3 worm cellular contexts compared by ENCODE assay signal in the genomic region with DNA sequence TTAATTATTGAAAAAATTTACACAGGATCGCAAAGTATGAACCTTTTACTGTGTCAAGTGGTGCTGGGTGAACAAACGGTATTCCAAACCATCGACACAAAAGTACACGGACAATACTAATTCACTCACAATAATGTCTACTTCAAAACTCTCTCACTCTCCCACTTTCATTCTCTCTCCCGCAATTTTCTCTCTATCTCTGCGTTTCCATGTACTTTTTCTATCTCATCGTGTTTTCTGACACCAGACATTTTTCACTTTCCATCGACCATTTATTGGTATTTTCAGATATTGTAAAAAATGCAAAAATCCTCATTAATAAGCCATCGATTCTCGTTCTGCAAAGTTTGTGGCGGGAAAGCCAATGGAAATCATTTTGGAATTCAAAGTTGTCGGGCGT.
A peak's percentile ranks its signal among the peaks of the same experiment; 100 is the strongest.
TF ChIP-seq lines count a peak whose summit lies in the region.

TSS of gene nhr-156 (plus strand) at position 266 of the 400 bp plus-strand sequence.

TF ChIP-seq in whole organism, L1 larva, 84 proteins besides CTCF, POLR2A, EP300 and RAD21 (continues in another document):
- TF ChIP-seq hlh-4 (tag; optimal IDR thresholded peaks at IDR 0.05; lab: Kevin White, UChicago), result no peak
- TF ChIP-seq ceh-88 (GFP tag; IDR thresholded peaks at IDR 0.05; lab: Robert Waterston, UW), result no peak
- TF ChIP-seq tbx-2 (tag; optimal IDR thresholded peaks at IDR 0.05; lab: Kevin White, UChicago), result no peak
- TF ChIP-seq unc-86 (tag; optimal IDR thresholded peaks at IDR 0.05; lab: Kevin White, UChicago), result no peak
- TF ChIP-seq nhr-90 (tag; optimal IDR thresholded peaks at IDR 0.05; lab: Kevin White, UChicago; ENCODE audit: poor library complexity), result no peak
- no peak for TF ChIP-seq unc-30 (tag; optimal IDR thresholded peaks at IDR 0.05; lab: Kevin White, UChicago)
- no peak for TF ChIP-seq sox-4 (tag; optimal IDR thresholded peaks at IDR 0.05; lab: Kevin White, UChicago)
- TF ChIP-seq nhr-85 (tag; lab: Kevin White, UChicago), result peak; percentile 64
- no peak for TF ChIP-seq xbp-1 (tag; optimal IDR thresholded peaks at IDR 0.05; lab: Kevin White, UChicago)
- TF ChIP-seq lin-15B (tag; optimal IDR thresholded peaks at IDR 0.05; lab: Kevin White, UChicago), result no peak
- TF ChIP-seq aha-1 (tag; optimal IDR thresholded peaks at IDR 0.05; lab: Kevin White, UChicago), result no peak
- TF ChIP-seq ztf-11 (tag; optimal IDR thresholded peaks at IDR 0.05; lab: Kevin White, UChicago), result no peak
- no peak for TF ChIP-seq lir-3 (tag; optimal IDR thresholded peaks at IDR 0.05; lab: Kevin White, UChicago; ENCODE audit: poor library complexity)
- no peak for TF ChIP-seq elt-2 (tag; optimal IDR thresholded peaks at IDR 0.05; lab: Kevin White, UChicago)
- TF ChIP-seq efl-3 (GFP tag; optimal IDR thresholded peaks at IDR 0.05; lab: Kevin White, UChicago), result no peak
- no peak for TF ChIP-seq alr-1 (tag; optimal IDR thresholded peaks at IDR 0.05; lab: Kevin White, UChicago; ENCODE audit: borderline replicate concordance)
- no peak for TF ChIP-seq fkh-10 (GFP tag; optimal IDR thresholded peaks at IDR 0.05; lab: Kevin White, UChicago)
- TF ChIP-seq C04F5.9 (tag; optimal IDR thresholded peaks at IDR 0.05; lab: Kevin White, UChicago), result no peak
- TF ChIP-seq unc-62 (GFP tag; optimal IDR thresholded peaks at IDR 0.05; lab: Kevin White, UChicago), result no peak
- TF ChIP-seq hlh-17 (GFP tag; optimal IDR thresholded peaks at IDR 0.05; lab: Kevin White, UChicago; ENCODE audit: borderline replicate concordance), result no peak
- no peak for TF ChIP-seq fos-1 (tag; optimal IDR thresholded peaks at IDR 0.05; lab: Kevin White, UChicago)
- no peak for TF ChIP-seq mab-9 (GFP tag; IDR thresholded peaks at IDR 0.05; lab: Robert Waterston, UW)
- peak in 1 of 3 experiments; percentile 9 for TF ChIP-seq dpl-1 (GFP tag; optimal IDR thresholded peaks at IDR 0.05; lab: Kevin White, UChicago)
- no peak for TF ChIP-seq skn-1 (tag; optimal IDR thresholded peaks at IDR 0.05; lab: Kevin White, UChicago)
- no peak for TF ChIP-seq irx-1 (tag; optimal IDR thresholded peaks at IDR 0.05; lab: Kevin White, UChicago)
- no peak for TF ChIP-seq isw-1 (GFP tag; IDR thresholded peaks at IDR 0.05; lab: Robert Waterston, UW)
- TF ChIP-seq mef-2 (tag; optimal IDR thresholded peaks at IDR 0.05; lab: Kevin White, UChicago), result no peak
- TF ChIP-seq pqm-1 (tag; optimal IDR thresholded peaks at IDR 0.05; lab: Kevin White, UChicago), result no peak
- peak; percentile 78 for TF ChIP-seq blmp-1 (tag; optimal IDR thresholded peaks at IDR 0.05; lab: Kevin White, UChicago)
- TF ChIP-seq rnt-1 (tag; optimal IDR thresholded peaks at IDR 0.05; lab: Kevin White, UChicago), result peak; percentile 11

TF ChIP-seq in whole organism, L2 larva, 48 proteins besides CTCF, POLR2A, EP300 and RAD21:
- no peak for TF ChIP-seq elt-1 (tag; optimal IDR thresholded peaks at IDR 0.05; lab: Kevin White, UChicago)
- no peak for TF ChIP-seq C34F6.9 (tag; optimal IDR thresholded peaks at IDR 0.05; lab: Kevin White, UChicago)
- TF ChIP-seq nhr-12 (tag; optimal IDR thresholded peaks at IDR 0.05; lab: Kevin White, UChicago), result no peak
- TF ChIP-seq lin-11 (tag; optimal IDR thresholded peaks at IDR 0.05; lab: Kevin White, UChicago), result no peak
- TF ChIP-seq blmp-1 (tag; optimal IDR thresholded peaks at IDR 0.05; lab: Kevin White, UChicago; ENCODE audit: insufficient read depth), result peak; percentile 9
- no peak for TF ChIP-seq alr-1 (tag; optimal IDR thresholded peaks at IDR 0.05; lab: Kevin White, UChicago)
- no peak for TF ChIP-seq ceh-16 (tag; optimal IDR thresholded peaks at IDR 0.05; lab: Kevin White, UChicago)
- TF ChIP-seq nhr-237 (tag; optimal IDR thresholded peaks at IDR 0.05; lab: Kevin White, UChicago), result no peak
- peak; percentile 6 for TF ChIP-seq nhr-129 (tag; optimal IDR thresholded peaks at IDR 0.05; lab: Kevin White, UChicago)
- TF ChIP-seq gmeb-1 (tag; optimal IDR thresholded peaks at IDR 0.05; lab: Kevin White, UChicago), result peak; percentile 2

TF ChIP-seq in whole organism, L4 larva, 104 proteins besides CTCF, POLR2A, EP300 and RAD21:
- TF ChIP-seq duxl-1 (tag; optimal IDR thresholded peaks at IDR 0.05; lab: Kevin White, UChicago; ENCODE audit: poor library complexity) (peak; percentile 81), ama-1 (optimal IDR thresholded peaks at IDR 0.05; lab: Kevin White, UChicago) (no peak), pqm-1 (tag; optimal IDR thresholded peaks at IDR 0.05; lab: Kevin White, UChicago) (peak; percentile 3), nhr-28 (tag; optimal IDR thresholded peaks at IDR 0.05; lab: Kevin White, UChicago) (peak; percentile 0)
TF ChIP-seq in whole organism, L4 larva: peak in this region for 3.

Comparison
In these comparisons a context has a peak if more than half of its experiments do, and no peak if none do; other contexts are left out.
1. Of the 29 proteins assayed by ChIP-seq in both whole organism, L4 larva and whole organism, L1 larva: peak only in whole organism, L4 larva: nhr-28 and pqm-1; only in whole organism, L1 larva: none; in both: none; in neither: 26; mixed calls (peak in some experiments, not most) for 1.